Fruit fly (Drosophila melanogaster): ENCODE results near the gene jigr1.

The jigr1 gene

DNA sequence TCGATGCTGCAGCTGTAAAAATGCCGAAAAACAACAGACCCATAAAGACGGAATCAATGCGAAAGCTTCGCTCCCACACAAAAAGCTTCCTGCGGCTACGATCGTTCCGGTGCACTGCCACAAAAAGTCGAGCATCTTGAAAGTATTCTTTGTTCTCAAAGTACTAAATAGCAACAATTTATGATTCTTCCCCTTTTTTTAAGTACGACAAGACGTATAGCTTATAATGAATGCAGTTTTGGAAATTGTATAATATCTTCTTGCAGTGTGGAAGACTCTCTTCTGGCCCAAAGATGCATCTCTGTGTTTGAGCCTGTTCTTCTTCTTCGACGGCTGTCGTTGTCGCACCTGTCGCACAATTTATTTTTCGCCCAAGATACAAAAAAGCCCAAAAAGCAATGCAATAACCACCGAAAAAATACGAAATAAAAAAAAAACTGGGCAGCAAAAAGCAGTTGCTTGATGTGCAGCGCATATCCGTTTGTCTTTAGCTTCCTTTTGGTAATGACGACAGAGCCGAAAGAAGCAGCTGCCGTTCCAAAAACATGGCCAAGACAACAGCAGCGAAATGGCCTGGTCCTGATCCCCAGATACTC lies 3.7 kb upstream of the jigr1 start (continued):
- TF ChIP-seq Blimp-1 (GFP tag; optimal IDR thresholded peaks at IDR 0.05) (peak; percentile 66), acj6 (GFP tag; optimal IDR thresholded peaks at IDR 0.05) (peak; percentile 73), lz (GFP tag; optimal IDR thresholded peaks at IDR 0.05) (peak; percentile 81), CG6276 (GFP tag; optimal IDR thresholded peaks at IDR 0.05) (no peak), CG7368 (GFP tag; optimal IDR thresholded peaks at IDR 0.05) (peak; percentile 57), CG11762 (GFP tag; optimal IDR thresholded peaks at IDR 0.05; ENCODE audit: insufficient read depth) (peak; percentile 23), CG6792 (GFP tag; optimal IDR thresholded peaks at IDR 0.05) (peak; percentile 74), Smox (GFP tag; optimal IDR thresholded peaks at IDR 0.05) (peak; percentile 85), CG4318 (GFP tag; optimal IDR thresholded peaks at IDR 0.05) (no peak), CG16779 (tag; optimal IDR thresholded peaks at IDR 0.05) (no peak), CG9139 (GFP tag; optimal IDR thresholded peaks at IDR 0.05) (no peak), ss (GFP tag; optimal IDR thresholded peaks at IDR 0.05) (no peak)

DNA sequence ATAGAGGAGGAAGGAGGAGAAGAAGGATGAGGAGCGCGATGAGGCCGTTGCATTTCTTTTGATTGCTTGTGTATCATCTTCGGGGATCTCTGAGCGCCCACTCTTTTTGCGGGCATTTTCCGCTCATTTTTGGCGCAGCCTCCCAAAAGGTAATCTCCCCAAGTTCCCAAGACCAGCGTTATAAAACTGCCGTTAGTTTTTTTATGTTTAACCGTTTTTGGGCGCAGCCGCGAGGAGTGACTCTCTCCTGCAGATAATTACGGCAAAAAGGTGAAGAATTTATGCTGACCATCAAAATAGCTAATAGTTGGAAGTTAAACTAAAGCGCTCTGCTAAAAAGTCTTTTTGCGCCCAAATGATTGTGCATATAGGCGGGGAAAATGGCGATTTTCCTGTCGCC lies 738 bp downstream of the jigr1 start:
- TF ChIP-seq CG32006 (GFP tag; optimal IDR thresholded peaks at IDR 0.05) = no peak
- TF ChIP-seq CG1621 (tag; optimal IDR thresholded peaks at IDR 0.05) = no peak
- TF ChIP-seq CG3919 (GFP tag; optimal IDR thresholded peaks at IDR 0.05) = no peak
- no peak for TF ChIP-seq vri (GFP tag; optimal IDR thresholded peaks at IDR 0.05)
- TF ChIP-seq CG16779 (tag; optimal IDR thresholded peaks at IDR 0.05) = no peak
- no peak for TF ChIP-seq net (GFP tag; optimal IDR thresholded peaks at IDR 0.05)
- no peak for TF ChIP-seq CG34406 (GFP tag; optimal IDR thresholded peaks at IDR 0.05)
- TF ChIP-seq eg (GFP tag; IDR thresholded peaks at IDR 0.05) = no peak
- no peak for TF ChIP-seq CG11294 (GFP tag; IDR thresholded peaks at IDR 0.05)
- TF ChIP-seq Hr38 (GFP tag; optimal IDR thresholded peaks at IDR 0.05) = no peak
- TF ChIP-seq Hr39 (GFP tag; optimal IDR thresholded peaks at IDR 0.05) = no peak
- no peak for TF ChIP-seq salr (GFP tag; optimal IDR thresholded peaks at IDR 0.05)
- TF ChIP-seq CG7368 (GFP tag; optimal IDR thresholded peaks at IDR 0.05) = no peak
- TF ChIP-seq Lpt (GFP tag; optimal IDR thresholded peaks at IDR 0.05) = no peak
- TF ChIP-seq Smox (GFP tag; optimal IDR thresholded peaks at IDR 0.05) = no peak
- TF ChIP-seq Sox102F (GFP tag; optimal IDR thresholded peaks at IDR 0.05) = no peak
- no peak for TF ChIP-seq esn (GFP tag; optimal IDR thresholded peaks at IDR 0.05)
- TF ChIP-seq pdm3 (GFP tag; optimal IDR thresholded peaks at IDR 0.05) = no peak
- TF ChIP-seq dac (GFP tag; optimal IDR thresholded peaks at IDR 0.05) = no peak
- no peak for TF ChIP-seq achi (GFP tag; optimal IDR thresholded peaks at IDR 0.05)

DNA sequence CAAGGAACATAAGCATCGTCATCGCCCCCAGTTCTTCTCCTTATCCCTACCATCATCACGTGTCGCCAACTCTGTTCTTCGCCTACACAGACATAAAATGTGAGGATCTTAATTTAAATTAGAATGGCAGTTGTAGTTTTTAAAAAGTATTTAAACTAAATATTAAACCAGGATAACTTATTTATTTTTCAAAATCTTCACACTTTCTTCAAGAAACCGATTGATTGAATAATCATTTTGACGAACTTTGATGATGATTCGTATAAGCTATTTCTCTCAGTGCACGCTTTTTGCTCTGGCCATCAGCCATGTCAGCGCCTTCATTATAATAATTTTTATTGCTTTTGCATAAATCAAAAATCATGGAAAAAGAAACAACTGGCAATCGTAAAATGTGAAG lies 1.3 kb downstream of the jigr1 start:
- TF ChIP-seq esn (GFP tag; optimal IDR thresholded peaks at IDR 0.05) (peak; percentile 86), pdm3 (GFP tag; optimal IDR thresholded peaks at IDR 0.05) (peak; percentile 66), Eip78C (GFP tag) (peak; percentile 93), CG6163 (GFP tag; IDR thresholded peaks at IDR 0.05) (peak; percentile 45; the same call in 1 of the 3 replicates), CG10669 (GFP tag; optimal IDR thresholded peaks at IDR 0.05) (peak; percentile 63), Hr38 (GFP tag; optimal IDR thresholded peaks at IDR 0.05) (no peak), Sox102F (GFP tag; optimal IDR thresholded peaks at IDR 0.05) (peak; percentile 81), CG34406 (GFP tag; optimal IDR thresholded peaks at IDR 0.05) (peak; percentile 66), dsx (GFP tag; optimal IDR thresholded peaks at IDR 0.05; ENCODE audit: poor library complexity, severe bottlenecking) (peak; percentile 72), net (GFP tag; optimal IDR thresholded peaks at IDR 0.05) (peak; percentile 33), CG3919 (GFP tag; optimal IDR thresholded peaks at IDR 0.05) (peak; percentile 72), CG11294 (GFP tag; IDR thresholded peaks at IDR 0.05) (no peak), spab (GFP tag; optimal IDR thresholded peaks at IDR 0.05) (peak; percentile 39), Blimp-1 (GFP tag; optimal IDR thresholded peaks at IDR 0.05) (peak; percentile 36), Smox (GFP tag; optimal IDR thresholded peaks at IDR 0.05) (peak; percentile 78), CG3032 (tag; optimal IDR thresholded peaks at IDR 0.05) (peak; percentile 65), acj6 (GFP tag; optimal IDR thresholded peaks at IDR 0.05) (peak; percentile 62), Lpt (GFP tag; optimal IDR thresholded peaks at IDR 0.05) (no peak), CG7368 (GFP tag; optimal IDR thresholded peaks at IDR 0.05) (peak; percentile 51), CG11902 (GFP tag; optimal IDR thresholded peaks at IDR 0.05) (peak; percentile 8), Eip75B (GFP tag; optimal IDR thresholded peaks at IDR 0.05) (peak; percentile 75), CG6854 (GFP tag; optimal IDR thresholded peaks at IDR 0.05) (peak; percentile 36), CG8119 (GFP tag; IDR thresholded peaks at IDR 0.05) (no peak), Ets21C (GFP tag; optimal IDR thresholded peaks at IDR 0.05) (peak; percentile 53), Met (GFP tag; optimal IDR thresholded peaks at IDR 0.05) (peak; percentile 85), CG32006 (GFP tag; optimal IDR thresholded peaks at IDR 0.05) (peak; percentile 35), Eip93F (GFP tag; optimal IDR thresholded peaks at IDR 0.05) (peak; percentile 66), Gug (GFP tag; IDR thresholded peaks at IDR 0.05) (no peak), CG15336 (GFP tag; IDR thresholded peaks at IDR 0.05) (no peak), CG6792 (GFP tag; optimal IDR thresholded peaks at IDR 0.05) (peak; percentile 61), fkh (GFP tag; optimal IDR thresholded peaks at IDR 0.05) (no peak), CG9139 (GFP tag; optimal IDR thresholded peaks at IDR 0.05) (peak; percentile 4)
